Comparison of ENCODE assay signal across 6 worm cellular contexts in the genomic region with DNA sequence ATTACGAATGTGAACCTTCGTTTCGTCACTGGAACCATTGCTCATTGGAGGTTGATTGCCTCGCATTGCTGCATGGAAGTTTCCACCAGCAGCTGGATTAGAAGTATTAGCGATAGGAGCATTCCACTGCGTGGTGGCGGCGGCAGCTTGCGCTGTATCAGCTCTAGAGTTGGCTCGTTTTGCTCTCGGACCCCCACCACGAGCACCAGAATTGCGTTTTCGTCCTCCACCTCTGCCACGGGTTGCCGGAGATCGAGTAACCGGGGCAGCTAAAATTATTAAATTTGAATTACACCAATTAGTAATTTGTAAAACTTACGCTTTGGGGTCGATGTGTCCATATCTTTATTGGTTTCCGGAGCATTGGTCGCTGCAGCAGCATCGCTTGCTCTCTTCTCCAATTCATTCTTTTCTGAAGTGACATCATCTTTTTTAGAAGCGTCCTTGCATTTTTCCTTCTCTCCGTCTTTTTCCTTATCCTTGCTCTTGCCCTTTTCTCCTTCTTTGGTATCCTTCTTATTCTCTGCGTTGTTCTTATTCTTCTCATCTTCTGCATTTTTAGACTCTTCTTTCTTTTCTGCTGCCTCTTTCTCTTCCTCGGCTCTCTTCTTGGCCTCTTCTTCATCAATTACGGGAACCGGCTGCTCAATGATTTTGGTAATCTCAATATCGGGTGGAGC.
TF ChIP-seq lines count a peak whose summit lies in the region.

No protein-coding gene starts in this region.

TF ChIP-seq in whole organism, L1 larva, 84 proteins besides CTCF, POLR2A, EP300 and RAD21:
- TF ChIP-seq ceh-82 (tag; optimal IDR thresholded peaks at IDR 0.05; lab: Kevin White, UChicago) (peak in 1 of 3 experiments; percentile 28), fkh-10 (GFP tag; optimal IDR thresholded peaks at IDR 0.05; lab: Kevin White, UChicago) (peak; percentile 36), unc-86 (tag; optimal IDR thresholded peaks at IDR 0.05; lab: Kevin White, UChicago) (peak; percentile 0), nhr-85 (tag; lab: Kevin White, UChicago) (no peak), dsc-1 (tag; optimal IDR thresholded peaks at IDR 0.05; lab: Kevin White, UChicago) (no peak), aly-2 (tag; optimal IDR thresholded peaks at IDR 0.05; lab: Kevin White, UChicago) (no peak), nhr-76 (tag; optimal IDR thresholded peaks at IDR 0.05; lab: Kevin White, UChicago) (no peak), lin-14 (GFP tag; optimal IDR thresholded peaks at IDR 0.05; lab: Kevin White, UChicago) (peak; percentile 74), nhr-47 (tag; optimal IDR thresholded peaks at IDR 0.05; lab: Kevin White, UChicago) (no peak)
TF ChIP-seq in whole organism, L1 larva: peak in this region for 4.

TF ChIP-seq in whole organism, L2 larva, 48 proteins besides CTCF, POLR2A, EP300 and RAD21 (continues in another document):
- no peak for TF ChIP-seq fos-1 (tag; optimal IDR thresholded peaks at IDR 0.05; lab: Kevin White, UChicago)
- peak; percentile 48 for TF ChIP-seq sma-9 (GFP tag; optimal IDR thresholded peaks at IDR 0.05; lab: Kevin White, UChicago)
- no peak for TF ChIP-seq sma-9 (tag; optimal IDR thresholded peaks at IDR 0.05; lab: Kevin White, UChicago)
- TF ChIP-seq gmeb-1 (tag; optimal IDR thresholded peaks at IDR 0.05; lab: Kevin White, UChicago), result no peak
- TF ChIP-seq aly-2 (tag; optimal IDR thresholded peaks at IDR 0.05; lab: Kevin White, UChicago), result no peak
- peak; percentile 37 for TF ChIP-seq nhr-129 (tag; optimal IDR thresholded peaks at IDR 0.05; lab: Kevin White, UChicago)
- TF ChIP-seq C34F6.9 (tag; optimal IDR thresholded peaks at IDR 0.05; lab: Kevin White, UChicago), result peak; percentile 55
- no peak for TF ChIP-seq snpc-4 (tag; optimal IDR thresholded peaks at IDR 0.05; lab: Kevin White, UChicago)
- no peak for TF ChIP-seq sem-4 (tag; optimal IDR thresholded peaks at IDR 0.05; lab: Kevin White, UChicago)
- TF ChIP-seq nhr-6 (tag; optimal IDR thresholded peaks at IDR 0.05; lab: Kevin White, UChicago), result no peak
- no peak for TF ChIP-seq unc-39 (tag; optimal IDR thresholded peaks at IDR 0.05; lab: Kevin White, UChicago)
- no peak for TF ChIP-seq blmp-1 (tag; optimal IDR thresholded peaks at IDR 0.05; lab: Kevin White, UChicago; ENCODE audit: insufficient read depth)
- peak; percentile 58 for TF ChIP-seq zag-1 (tag; optimal IDR thresholded peaks at IDR 0.05; lab: Kevin White, UChicago)
- TF ChIP-seq mdl-1 (tag; optimal IDR thresholded peaks at IDR 0.05; lab: Kevin White, UChicago), result no peak
- TF ChIP-seq nhr-10 (tag; optimal IDR thresholded peaks at IDR 0.05; lab: Kevin White, UChicago), result no peak

TF ChIP-seq in whole organism, L3 larva, 47 proteins besides CTCF, POLR2A, EP300 and RAD21:
- TF ChIP-seq lin-39 (tag; optimal IDR thresholded peaks at IDR 0.05; lab: Kevin White, UChicago), result peak; percentile 49
- no peak for TF ChIP-seq ztf-4 (tag; optimal IDR thresholded peaks at IDR 0.05; lab: Kevin White, UChicago)
- no peak for TF ChIP-seq nhr-11 (tag; optimal IDR thresholded peaks at IDR 0.05; lab: Kevin White, UChicago)
- no peak for TF ChIP-seq nhr-43 (tag; optimal IDR thresholded peaks at IDR 0.05; lab: Kevin White, UChicago; ENCODE audit: poor library complexity, severe bottlenecking)
TF ChIP-seq in whole organism, L3 larva: peak in this region for 1.

TF ChIP-seq in whole organism, L4 larva, 104 proteins besides CTCF, POLR2A, EP300 and RAD21:
- TF ChIP-seq set-16 (GFP tag; IDR thresholded peaks at IDR 0.05; lab: Robert Waterston, UW) (peak; percentile 68), unc-62 (GFP tag; optimal IDR thresholded peaks at IDR 0.05 in 1 of 2; lab: Kevin White, UChicago) (peak in 1 of 2 experiments; percentile 22), unc-62 (tag; optimal IDR thresholded peaks at IDR 0.05; lab: Kevin White, UChicago) (no peak), nhr-237 (tag; optimal IDR thresholded peaks at IDR 0.05; lab: Kevin White, UChicago) (no peak), nhr-28 (tag; optimal IDR thresholded peaks at IDR 0.05; lab: Kevin White, UChicago) (no peak)

TF ChIP-seq in whole organism, late embryonic, 69 proteins besides CTCF, POLR2A, EP300 and RAD21:
- no peak for TF ChIP-seq ceh-45 (GFP tag; IDR thresholded peaks at IDR 0.05; lab: Robert Waterston, UW)
- no peak for TF ChIP-seq ceh-2 (tag; optimal IDR thresholded peaks at IDR 0.05; lab: Kevin White, UChicago)
- TF ChIP-seq pqm-1 (tag; optimal IDR thresholded peaks at IDR 0.05; lab: Kevin White, UChicago), result no peak
- TF ChIP-seq unc-55 (GFP tag; optimal IDR thresholded peaks at IDR 0.05; lab: Kevin White, UChicago), result no peak
- TF ChIP-seq ahr-1 (tag; optimal IDR thresholded peaks at IDR 0.05; lab: Kevin White, UChicago), result no peak
- peak; percentile 52 for TF ChIP-seq unc-42 (tag; optimal IDR thresholded peaks at IDR 0.05; lab: Kevin White, UChicago)
- peak; percentile 55 for TF ChIP-seq ceh-31 (tag; optimal IDR thresholded peaks at IDR 0.05; lab: Kevin White, UChicago)
- no peak for TF ChIP-seq mec-3 (tag; optimal IDR thresholded peaks at IDR 0.05; lab: Kevin White, UChicago; ENCODE audit: borderline replicate concordance)
TF ChIP-seq in whole organism, late embryonic: peak in this region for 2.

TF ChIP-seq in whole organism, young adult, 124 proteins besides CTCF, POLR2A, EP300 and RAD21:
- TF ChIP-seq mcd-1 (GFP tag; IDR thresholded peaks at IDR 0.05; lab: Robert Waterston, UW) (0 out of 2 replicates have a peak, but pooled peaks have one; percentile 7), nfya-2 (GFP tag; IDR thresholded peaks at IDR 0.05; lab: Robert Waterston, UW) (no peak), zfh-2 (GFP tag; conservative IDR thresholded peaks at IDR 0.05; lab: Robert Waterston, UW) (peak; percentile 52)
